Fruit fly (Drosophila melanogaster) whole organism, wandering third instar larva: ENCODE measurements around the gene dnd.

Experiments
- CG32264 ChIP-seq: fragments of 200-800 bp; sonication (Bioruptor generic); optimal IDR thresholded peaks from 2 replicates; lab custom pipeline; 2016; ENCODE audit warnings: missing biosample characterization, missing genetic modification characterization
- Hr78 ChIP-seq: fragments of >200 bp; optimal IDR thresholded peaks from 2 replicates; lab custom pipeline; 2017; ENCODE audit warnings: missing biosample characterization, missing genetic modification characterization
- Myc ChIP-seq: fragments of >200 bp; optimal IDR thresholded peaks from 2 replicates; lab custom pipeline; 2017
- OdsH ChIP-seq: fragments of 200-800 bp; sonication (Bioruptor generic); optimal IDR thresholded peaks from 2 replicates; lab custom pipeline; 2016; ENCODE audit warnings: missing biosample characterization, mild to moderate bottlenecking, missing genetic modification characterization
- dl ChIP-seq, 2 experiments: fragments of 175-275, 200-275 bp in 1 of 2; fragments of 200-275 bp in 1 of 2; sonication (Bioruptor generic); optimal IDR thresholded peaks; lab custom pipeline; 2018; ENCODE audit warnings: mild to moderate bottlenecking in 2 of 2, missing biosample characterization in 2 of 2, missing genetic modification characterization in 2 of 2, moderate library complexity in 2 of 2; ENCODE audit not compliant: partially characterized antibody in 2 of 2, insufficient read depth in 1 of 2
- ey ChIP-seq: fragments of 200-800 bp; sonication (Bioruptor generic); optimal IDR thresholded peaks from 2 replicates; lab custom pipeline; 2016; ENCODE audit warnings: missing biosample characterization, missing genetic modification characterization
- jim ChIP-seq: fragments of 175-275, 200-325 bp; sonication (Bioruptor generic); optimal IDR thresholded peaks from 2 replicates; lab custom pipeline; 2016; ENCODE audit warnings: missing biosample characterization, mild to moderate bottlenecking, missing genetic modification characterization
- lola ChIP-seq: fragments of >200 bp; optimal IDR thresholded peaks from 2 replicates; lab custom pipeline; 2017; ENCODE audit warnings: missing biosample characterization, missing genetic modification characterization
- pan ChIP-seq: fragments of >200 bp; optimal IDR thresholded peaks from 2 replicates; lab custom pipeline; 2017
- psq ChIP-seq: fragments of 200-800 bp; sonication (Bioruptor generic); optimal IDR thresholded peaks from 3 replicates; lab custom pipeline; 2017; ENCODE audit warnings: missing biosample characterization, mild to moderate bottlenecking, missing genetic modification characterization, moderate library complexity
- woc ChIP-seq: sonication (Bioruptor generic); optimal IDR thresholded peaks from 2 replicates; lab custom pipeline; 2016; ENCODE audit warnings: missing biosample characterization, mild to moderate bottlenecking, missing genetic modification characterization

dm6 chr3R:21880510-21880909, 6.6 kb downstream of the dnd start, which contains the start of gene CG31465:
- TF ChIP-seq ey (GFP tag; lab: Kevin White, UChicago) (no peak), psq (no peak), jim (no peak), Myc (lab: Kevin White, UChicago) (no peak), woc (GFP tag; lab: Kevin White, UChicago) (no peak), lola (GFP tag; lab: Kevin White, UChicago) (no peak), pan (no peak), OdsH (GFP tag; lab: Kevin White, UChicago) (no peak), dl (GFP tag; optimal IDR thresholded peaks at IDR 0.05; lab: Kevin White, UChicago; ENCODE audit: insufficient read depth in 1 of 2, partially characterized antibody in 2 of 2) (no peak), CG32264 (GFP tag; lab: Kevin White, UChicago) (no peak), Hr78 (GFP tag; lab: Kevin White, UChicago) (no peak)
